Worm (Caenorhabditis elegans) whole organism, early embryonic: ENCODE results near the gene T26E4.4.

Source experiments
- B0310.2 ChIP-seq: sonication (generic microtip); optimal IDR thresholded peaks from 2 replicates; lab custom pipeline; 2016; ENCODE audit warnings: mild to moderate bottlenecking, missing genetic modification characterization, missing compliant biosample characterization
- ama-1 ChIP-seq: fragments of 150-350 bp; optimal IDR thresholded peaks from 2 replicates; lab custom pipeline; 2014
- ceh-13 ChIP-seq: fragments of 200-800 bp; sonication (Bioruptor generic); optimal IDR thresholded peaks from 2 replicates; lab custom pipeline; 2018; ENCODE audit warnings: mild to moderate bottlenecking, missing genetic modification characterization, missing compliant biosample characterization
- ceh-36 ChIP-seq: sonication (generic microtip); optimal IDR thresholded peaks from 2 replicates; lab custom pipeline; 2016; ENCODE audit warnings: missing genetic modification characterization, inconsistent platforms, missing compliant biosample characterization
- flt-1 ChIP-seq: fragments of 200-800 bp; sonication (Bioruptor generic); IDR thresholded peaks from 2 replicates; pipeline ENCODE4 v1.3.6; 2022; ENCODE audit warnings: missing genetic modification characterization, missing compliant biosample characterization
- hmg-4 ChIP-seq: fragments of 200-800 bp; sonication (Bioruptor generic); optimal IDR thresholded peaks from 2 replicates; lab custom pipeline; 2018; ENCODE audit warnings: mild to moderate bottlenecking, missing genetic modification characterization, missing compliant biosample characterization
- pes-1 ChIP-seq: fragments of 200-800 bp; sonication (Bioruptor generic); IDR thresholded peaks from 2 replicates; pipeline ENCODE4 v1.3.6; 2022; ENCODE audit warnings: missing genetic modification reagents, missing genetic modification characterization, missing compliant biosample characterization
- scrt-1 ChIP-seq: fragments of 200-800 bp; sonication (Bioruptor generic); IDR thresholded peaks from 2 replicates; pipeline ENCODE4 v1.3.6; 2022; ENCODE audit warnings: missing genetic modification characterization, missing compliant biosample characterization
- sea-1 ChIP-seq: fragments of 200-800 bp; sonication (Bioruptor generic); conservative IDR thresholded peaks from 2 replicates; pipeline ENCODE4 v1.3.6; 2022; ENCODE audit warnings: missing genetic modification characterization, missing compliant biosample characterization
- tbx-37 ChIP-seq: fragments of 200-800 bp; sonication (Bioruptor generic); conservative IDR thresholded peaks from 2 replicates; pipeline ENCODE4 v1.3.6; 2022; ENCODE audit warnings: missing genetic modification reagents, missing genetic modification characterization, missing compliant biosample characterization
- tra-4 ChIP-seq: sonication (generic microtip); optimal IDR thresholded peaks from 2 replicates; lab custom pipeline; 2017; ENCODE audit warnings: missing genetic modification characterization, missing compliant biosample characterization

DNA sequence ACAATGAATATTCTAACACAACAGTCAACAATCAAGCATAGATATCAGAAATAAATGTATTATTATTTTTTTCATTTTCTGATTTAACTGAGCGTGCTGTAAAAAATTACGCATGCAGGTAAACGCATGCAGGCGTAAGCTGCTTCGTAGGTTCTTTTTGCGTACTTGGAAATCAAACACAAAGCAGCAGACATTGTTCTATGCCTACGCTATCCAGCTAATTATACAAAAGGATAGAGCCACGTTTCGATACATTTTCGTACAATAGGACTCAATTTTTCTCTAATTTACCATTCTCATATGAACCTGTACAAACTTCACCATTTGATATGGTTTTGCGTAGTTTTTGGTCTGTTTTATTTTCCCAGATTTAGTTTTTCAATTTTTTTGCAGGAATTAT lies 9.8 kb downstream of the T26E4.4 start, which contains the start of gene T26E4.3:
- TF ChIP-seq ama-1 (lab: Kevin White, UChicago) (no peak), ceh-36 (tag; lab: Kevin White, UChicago) (no peak), tbx-37 (GFP tag; lab: Robert Waterston, UW) (no peak), B0310.2 (tag; lab: Kevin White, UChicago) (no peak), pes-1 (no peak), hmg-4 (GFP tag; lab: Kevin White, UChicago) (no peak), scrt-1 (GFP tag; lab: Robert Waterston, UW) (no peak), sea-1 (no peak), flt-1 (no peak), tra-4 (tag; lab: Kevin White, UChicago) (no peak), ceh-13 (GFP tag; lab: Kevin White, UChicago) (no peak)
